Fruit fly (Drosophila melanogaster) Kc167 (cell line): Measurements from ENCODE around the gene CG10555.

Experiments used
- Sin3A ChIP-seq: fragments of >200 bp; optimal IDR thresholded peaks from 2 replicates; lab custom pipeline; 2018; ENCODE audit warnings: missing external identifiers
- insv ChIP-seq: fragments of >200 bp; optimal IDR thresholded peaks from 3 replicates; lab custom pipeline; 2018; ENCODE audit warnings: missing external identifiers

DNA sequence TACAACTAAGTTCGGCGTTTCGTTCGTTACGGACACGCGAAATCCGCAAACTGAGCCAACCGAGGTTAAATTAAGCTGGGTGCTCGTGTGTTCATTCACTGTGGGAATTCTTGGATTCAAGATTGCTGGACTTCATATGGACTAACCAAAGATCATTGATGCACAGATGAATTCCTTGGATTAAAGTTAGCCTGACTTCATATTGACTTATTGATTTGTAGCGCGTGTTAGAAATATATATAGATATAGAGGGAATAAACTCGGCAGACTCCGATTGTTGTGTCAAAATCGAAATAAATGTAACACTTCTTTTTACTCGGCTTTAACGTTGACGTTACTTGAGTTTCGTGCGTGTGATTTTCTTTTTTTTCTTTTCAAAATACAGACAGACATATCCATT lies 13.3 kb upstream of the CG10555 start, which contains the start of gene CG1387:
- TF ChIP-seq insv (lab: Kevin White, UChicago) (no peak), Sin3A (lab: Kevin White, UChicago) (no peak)
